Worm (Caenorhabditis elegans) whole organism, L4/young adult: ENCODE results near the gene ZK632.12.

Experiments used
- W03F9.2 ChIP-seq: fragments of 150-350 bp; optimal IDR thresholded peaks from 2 replicates; lab custom pipeline; 2014; ENCODE audit warnings: missing biosample characterization, missing genetic modification characterization
- dao-5 ChIP-seq: sonication (generic microtip); optimal IDR thresholded peaks from 2 replicates; lab custom pipeline; 2016; ENCODE audit warnings: missing genotype, missing genetic modification characterization, moderate library complexity, missing compliant biosample characterization
- him-1 ChIP-seq: sonication (generic microtip); optimal IDR thresholded peaks from 2 replicates; lab custom pipeline; 2016; ENCODE audit warnings: missing genotype, missing genetic modification reagents, missing genetic modification characterization, missing compliant biosample characterization

The ZK632.12 gene

DNA sequence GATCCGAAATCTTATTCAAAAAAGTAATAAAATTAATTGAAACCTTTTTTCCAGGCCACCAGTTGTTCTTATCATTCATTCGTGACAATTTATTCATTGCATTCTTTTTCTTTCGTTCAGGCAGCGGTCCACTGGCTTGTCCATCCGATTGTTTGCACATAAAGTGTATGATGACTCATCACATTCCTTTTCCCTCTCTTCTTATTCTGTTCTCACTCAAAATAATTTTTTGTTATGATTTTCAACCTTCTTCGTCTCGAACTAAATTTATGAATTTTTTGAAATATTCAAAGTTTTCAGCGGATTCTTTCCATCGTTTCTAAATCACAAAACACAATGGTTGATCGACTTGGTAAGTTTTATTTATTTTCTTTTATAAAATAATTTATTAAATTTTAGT is at the start of gene ZK632.12:
ZK632.12 (plus strand) TSS at position 301 of the 400 bp plus-strand sequence.
- TF ChIP-seq dao-5 (tag; lab: Kevin White, UChicago) (no peak), him-1 (tag; lab: Kevin White, UChicago) (no peak), W03F9.2 (tag; lab: Kevin White, UChicago) (no peak)

DNA sequence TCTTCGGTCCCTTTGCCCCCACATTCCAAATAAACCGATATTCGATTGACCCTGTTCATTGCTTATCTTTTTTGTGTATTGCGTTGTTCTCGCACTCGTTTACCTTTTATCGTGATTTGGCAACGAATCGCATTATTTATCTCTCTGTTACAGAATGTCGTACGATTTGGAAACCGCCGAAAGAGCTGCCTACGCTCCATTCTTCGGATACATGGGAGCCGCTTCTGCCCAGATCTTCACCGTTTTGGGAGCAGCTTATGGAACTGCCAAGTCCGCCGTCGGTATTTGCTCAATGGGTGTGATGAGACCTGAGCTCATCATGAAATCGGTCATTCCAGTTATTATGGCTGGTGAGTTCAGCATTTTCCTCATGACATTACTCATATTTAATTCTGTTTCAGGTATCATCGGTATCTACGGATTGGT is 48.6 kb upstream of the ZK632.12 start, which contains the start of gene vha-2:
vha-2 (plus strand) TSS at position 154 of the 426 bp plus-strand sequence.
- TF ChIP-seq W03F9.2 (tag; lab: Kevin White, UChicago) (no peak), dao-5 (tag; lab: Kevin White, UChicago) (no peak), him-1 (tag; lab: Kevin White, UChicago) (no peak)

DNA sequence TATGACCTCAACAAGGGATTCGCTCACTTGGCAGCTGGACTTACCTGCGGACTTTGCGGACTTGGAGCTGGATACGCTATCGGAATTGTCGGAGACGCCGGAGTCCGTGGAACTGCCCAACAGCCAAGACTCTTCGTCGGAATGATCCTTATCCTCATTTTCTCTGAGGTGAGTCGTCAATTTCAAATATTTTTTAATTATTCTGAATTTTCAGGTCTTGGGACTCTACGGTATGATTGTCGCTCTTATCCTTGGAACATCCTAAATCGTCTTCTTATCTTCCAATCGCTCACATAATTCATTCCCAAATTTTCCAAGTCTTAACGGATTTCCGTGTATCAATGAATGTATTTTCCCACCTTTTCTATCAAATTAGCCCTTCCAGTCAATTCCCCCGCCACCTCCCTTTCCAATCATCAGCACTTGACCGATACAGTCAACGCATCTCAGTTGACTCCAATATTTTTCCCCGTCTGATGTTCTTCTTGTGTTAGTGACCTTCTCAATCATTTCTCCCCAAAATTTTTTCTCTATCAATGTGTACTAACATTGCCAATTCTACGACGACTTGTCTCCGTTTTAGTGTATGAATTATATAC is 48.0 kb upstream of the ZK632.12 start, which contains the start of gene R10E11.6:
R10E11.6 (plus strand) TSS at position 524 of the 599 bp plus-strand sequence.
- no peak for TF ChIP-seq W03F9.2 (tag; lab: Kevin White, UChicago)
- no peak for TF ChIP-seq dao-5 (tag; lab: Kevin White, UChicago)
- TF ChIP-seq him-1 (tag; lab: Kevin White, UChicago): no peak

DNA sequence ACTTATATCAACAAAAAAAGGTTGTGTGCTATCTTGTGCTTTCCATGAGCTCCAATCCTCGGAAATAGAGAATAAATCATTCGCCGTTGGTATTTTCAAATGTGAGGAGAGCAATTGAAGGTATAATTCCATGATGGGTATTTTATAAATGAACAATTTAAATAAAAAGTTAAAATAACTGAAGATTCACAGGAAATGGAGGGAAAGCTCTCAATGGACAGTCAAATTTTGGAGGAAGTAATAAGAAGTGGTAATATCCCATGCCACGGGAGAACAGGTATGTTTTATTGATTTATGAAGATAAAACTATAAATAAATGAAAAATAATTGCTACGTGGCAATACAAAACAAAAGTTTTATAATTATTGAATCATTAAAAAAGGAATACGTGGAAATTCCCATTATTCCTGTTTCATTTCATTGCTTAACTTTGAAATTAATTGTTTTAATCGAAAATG is 47.4 kb upstream of the ZK632.12 start:
- TF ChIP-seq him-1 (tag; lab: Kevin White, UChicago): no peak
- no peak for TF ChIP-seq dao-5 (tag; lab: Kevin White, UChicago)
- no peak for TF ChIP-seq W03F9.2 (tag; lab: Kevin White, UChicago)

DNA sequence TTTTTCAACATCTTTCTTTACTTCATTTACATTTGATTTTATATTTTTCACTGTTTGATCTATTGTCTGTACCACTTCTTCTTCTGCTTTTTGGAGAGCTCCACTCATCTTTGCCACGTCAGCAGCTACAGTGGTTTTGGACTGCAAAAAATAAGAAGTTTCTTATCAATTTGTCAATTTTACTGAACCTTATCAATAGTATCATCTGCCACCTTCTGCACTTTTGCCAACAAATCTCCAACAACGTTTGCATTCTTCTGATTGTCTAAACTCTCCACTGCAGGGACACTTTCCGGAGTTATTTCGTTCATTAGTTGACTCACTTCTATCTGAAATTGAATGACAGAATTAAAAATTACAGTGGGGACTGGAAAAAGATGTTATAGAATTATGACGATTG is 43.8 kb upstream of the ZK632.12 start:
- no peak for TF ChIP-seq W03F9.2 (tag; lab: Kevin White, UChicago)
- no peak for TF ChIP-seq dao-5 (tag; lab: Kevin White, UChicago)
- TF ChIP-seq him-1 (tag; lab: Kevin White, UChicago): no peak

DNA sequence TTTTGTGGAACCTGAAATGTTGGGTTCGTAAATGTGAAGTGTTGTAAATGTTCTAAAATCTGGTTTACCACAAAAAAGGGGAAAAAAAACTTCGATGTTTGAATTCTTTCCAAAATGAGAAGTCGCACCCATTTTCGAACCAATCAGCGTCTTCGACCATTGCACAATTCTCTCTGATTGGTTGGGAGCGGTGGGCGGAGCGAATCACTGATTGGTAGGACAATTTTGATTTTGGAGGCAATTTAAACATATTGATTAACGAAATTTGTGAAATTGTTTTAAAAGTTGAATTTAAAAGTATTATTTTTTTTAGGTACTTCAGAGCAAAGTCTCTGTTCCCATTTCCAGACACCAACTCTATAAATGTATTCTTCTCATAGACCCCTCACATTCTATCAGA is 41.5 kb upstream of the ZK632.12 start:
- no peak for TF ChIP-seq W03F9.2 (tag; lab: Kevin White, UChicago)
- TF ChIP-seq dao-5 (tag; lab: Kevin White, UChicago): no peak
- TF ChIP-seq him-1 (tag; lab: Kevin White, UChicago): no peak

DNA sequence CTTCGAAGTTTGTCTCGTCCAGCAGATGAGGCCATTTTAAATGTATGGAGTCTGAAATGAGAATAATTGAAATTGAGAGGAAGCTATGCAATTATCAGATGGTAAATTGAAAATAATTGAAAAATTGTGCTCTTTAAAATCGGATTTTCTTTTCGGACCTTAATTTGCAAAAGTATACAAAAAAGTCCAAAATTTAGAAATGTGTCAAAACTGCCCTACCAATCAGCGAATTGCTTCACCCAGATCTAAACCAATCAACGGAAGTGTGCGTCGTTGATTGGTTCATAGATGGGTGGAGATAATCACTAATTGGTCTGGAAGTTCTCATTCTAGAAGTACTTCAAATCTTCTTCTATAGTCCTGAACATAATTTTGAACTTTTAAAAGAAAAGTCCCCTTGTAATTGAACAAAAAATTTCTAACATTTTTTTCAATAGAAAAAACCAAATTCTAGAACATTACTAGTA is 41.0 kb upstream of the ZK632.12 start, which contains the start of gene R10E11.5:
R10E11.5 (minus strand) TSS at position 51 of the 467 bp plus-strand sequence.
- TF ChIP-seq W03F9.2 (tag; lab: Kevin White, UChicago) (no peak), dao-5 (tag; lab: Kevin White, UChicago) (no peak), him-1 (tag; lab: Kevin White, UChicago) (no peak)

DNA sequence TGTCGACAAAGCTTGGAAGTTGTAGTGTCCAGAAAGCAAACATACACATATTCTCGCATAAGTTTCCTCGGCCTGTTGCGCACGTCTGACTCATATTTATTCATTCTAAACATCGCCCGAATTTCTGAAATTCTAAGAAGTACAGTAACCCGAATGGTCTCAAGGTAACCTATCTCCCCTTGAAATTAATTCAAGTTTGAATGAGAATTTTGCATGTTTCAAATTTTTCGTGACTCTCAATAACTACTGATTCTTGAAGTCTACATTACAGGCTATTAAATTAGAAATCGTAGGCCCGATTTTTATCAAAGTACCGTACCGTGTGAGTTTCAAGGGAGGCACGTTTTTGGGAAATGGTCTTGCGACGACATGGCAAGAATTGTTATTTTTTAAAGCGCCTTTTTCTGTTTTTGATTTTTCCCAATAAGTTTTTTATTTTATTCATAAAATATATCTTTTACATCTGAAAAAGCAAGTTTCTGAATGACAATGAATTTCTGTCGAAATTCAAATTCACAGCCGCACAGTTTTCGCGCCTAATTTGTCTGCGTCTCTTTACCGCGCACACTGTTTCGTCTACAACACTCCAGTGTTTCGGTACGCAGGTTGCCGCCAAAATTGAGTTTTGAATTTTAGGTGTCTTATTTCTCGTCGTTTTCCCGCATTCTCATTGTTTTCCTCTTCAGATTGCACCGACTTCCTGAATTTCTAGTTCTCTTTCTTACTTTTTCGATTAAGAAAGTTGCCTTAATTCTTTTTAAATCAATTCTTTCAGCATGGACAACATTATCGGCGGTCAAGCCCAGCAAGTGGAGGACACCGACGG is 36.8 kb upstream of the ZK632.12 start, which contains the start of the genes R10E11.9 and mcm-6:
R10E11.9 (minus strand) TSS at position 51 of the 826 bp plus-strand sequence.
mcm-6 (plus strand) TSS at position 776 of the 826 bp plus-strand sequence.
- TF ChIP-seq W03F9.2 (tag; lab: Kevin White, UChicago) (no peak), him-1 (tag; lab: Kevin White, UChicago) (no peak), dao-5 (tag; lab: Kevin White, UChicago) (no peak)

DNA sequence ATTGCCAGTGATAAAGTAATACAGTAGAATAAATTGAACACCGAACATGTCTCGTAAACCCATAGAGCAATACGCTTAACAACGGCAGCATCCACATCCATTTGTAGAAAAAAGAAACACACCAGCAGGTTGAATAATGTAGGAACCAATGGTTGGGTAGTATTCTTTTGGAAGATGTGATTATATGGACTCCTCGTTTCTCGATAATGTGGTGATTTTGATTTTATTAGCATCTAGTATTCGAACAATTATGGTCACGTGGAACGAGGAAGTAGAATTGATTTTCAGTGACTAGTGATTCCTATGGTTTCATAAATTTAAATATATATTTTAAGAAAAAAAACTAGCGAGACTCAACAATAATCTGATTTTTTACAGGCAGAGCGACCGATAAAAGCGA is 34.2 kb upstream of the ZK632.12 start, which contains the start of gene srxa-10:
srxa-10 (minus strand) TSS at position 101 of the 400 bp plus-strand sequence.
- no peak for TF ChIP-seq W03F9.2 (tag; lab: Kevin White, UChicago)
- TF ChIP-seq him-1 (tag; lab: Kevin White, UChicago): no peak
- TF ChIP-seq dao-5 (tag; lab: Kevin White, UChicago): no peak

DNA sequence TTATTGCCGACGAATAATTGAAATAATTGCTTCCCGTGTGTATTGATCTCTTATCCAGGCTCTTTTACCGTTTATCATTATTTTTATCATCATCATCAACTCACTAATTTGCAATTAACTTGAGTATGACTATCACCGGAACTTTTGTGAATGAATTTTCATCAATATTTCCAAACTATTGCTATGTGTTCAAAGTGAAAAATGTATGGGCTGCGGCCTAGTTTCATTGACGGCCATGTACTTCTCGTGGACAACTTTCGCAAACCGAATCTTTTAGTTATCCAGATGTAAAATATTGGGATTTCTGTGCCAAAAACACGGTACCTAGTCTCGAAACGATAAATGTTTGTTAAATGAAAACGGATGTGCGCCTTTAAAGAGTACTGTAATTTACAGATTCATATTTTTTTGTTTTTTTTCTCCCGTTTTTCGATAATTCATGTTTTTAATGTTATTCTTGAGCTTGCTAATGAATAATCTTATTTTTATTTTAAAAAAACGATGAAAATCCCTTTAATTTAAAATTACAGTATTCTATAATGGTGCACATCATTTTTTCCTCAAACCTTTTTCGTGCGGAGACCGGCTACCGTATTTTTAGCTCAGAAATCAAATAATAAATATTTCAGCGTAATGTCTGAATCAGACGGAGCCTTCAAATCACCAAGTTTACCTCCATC is 32.0 kb upstream of the ZK632.12 start, which contains the start of gene ZK632.2:
ZK632.2 (plus strand) TSS at position 630 of the 680 bp plus-strand sequence.
- TF ChIP-seq him-1 (tag; lab: Kevin White, UChicago) (no peak), W03F9.2 (tag; lab: Kevin White, UChicago) (no peak), dao-5 (tag; lab: Kevin White, UChicago) (no peak)

DNA sequence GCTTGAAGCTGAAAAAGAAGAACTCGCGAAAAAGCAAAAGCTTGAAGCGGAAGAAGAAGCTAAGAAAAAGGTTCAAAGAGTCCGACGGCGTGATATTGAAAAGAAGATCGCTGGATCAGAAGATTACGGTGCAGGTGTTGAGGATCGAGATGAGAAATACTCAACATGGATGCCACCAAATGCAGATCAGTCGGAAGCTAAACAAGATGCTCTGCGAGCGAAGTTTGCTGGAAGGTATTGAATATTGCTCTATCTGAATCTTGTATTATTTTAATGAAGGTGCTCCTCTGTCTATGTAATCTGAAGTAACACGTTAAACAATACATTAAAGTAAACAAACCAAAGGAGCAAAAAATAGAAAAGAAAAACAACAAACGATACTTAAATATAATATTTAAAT is 28.6 kb upstream of the ZK632.12 start:
- no peak for TF ChIP-seq W03F9.2 (tag; lab: Kevin White, UChicago)
- TF ChIP-seq dao-5 (tag; lab: Kevin White, UChicago): no peak
- no peak for TF ChIP-seq him-1 (tag; lab: Kevin White, UChicago)

DNA sequence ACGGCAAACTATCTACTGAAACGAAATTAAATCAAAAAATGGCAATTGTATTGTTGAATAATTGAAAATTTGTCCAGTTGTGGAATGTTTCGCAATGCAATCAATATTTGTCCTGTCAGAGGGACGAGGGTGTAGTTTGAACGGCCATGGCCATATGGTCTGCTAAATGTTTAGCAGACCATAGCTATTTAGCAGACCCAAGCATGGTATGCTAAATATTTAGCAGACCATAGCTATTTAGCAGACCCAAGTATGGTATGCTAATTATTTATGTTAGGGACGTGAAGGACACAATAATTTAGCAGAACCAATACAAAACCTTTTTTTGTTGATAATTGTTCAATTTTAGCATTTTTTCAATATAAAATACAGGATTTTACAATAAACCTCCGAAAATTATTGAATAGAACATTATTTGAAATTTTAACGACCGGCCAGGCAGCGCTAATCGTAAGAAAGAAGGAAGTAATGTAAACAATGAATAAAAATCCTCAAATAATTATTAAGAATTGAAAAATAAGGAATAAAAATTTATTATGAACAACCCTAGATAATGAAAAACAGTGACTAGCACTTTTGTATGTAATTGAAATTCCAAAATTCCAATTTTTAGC is 25.5 kb upstream of the ZK632.12 start, which contains the start of gene riok-3:
riok-3 (minus strand) TSS at position 15 of the 614 bp plus-strand sequence.
- TF ChIP-seq him-1 (tag; lab: Kevin White, UChicago) (no peak), W03F9.2 (tag; lab: Kevin White, UChicago) (no peak), dao-5 (tag; lab: Kevin White, UChicago) (no peak)
